ENCODE assay signal across 5 worm cellular contexts in genomic region chrV:18980980-18981529, ce11.
TF ChIP-seq lines count a peak whose summit lies in the region.

TSS of gene mrps-35 (plus strand) at chrV:18981306.
TSS of gene sws-1 (minus strand) at chrV:18981479.

TF ChIP-seq in whole organism, L1 larva, 84 proteins besides CTCF, POLR2A, EP300 and RAD21 (continues in another document):
- TF ChIP-seq egl-13 (tag; optimal IDR thresholded peaks at IDR 0.05; lab: Kevin White, UChicago) (peak; percentile 81), egl-27 (tag; optimal IDR thresholded peaks at IDR 0.05; lab: Kevin White, UChicago) (no peak), tbx-2 (tag; optimal IDR thresholded peaks at IDR 0.05; lab: Kevin White, UChicago) (peak; percentile 92), ztf-4 (tag; optimal IDR thresholded peaks at IDR 0.05; lab: Kevin White, UChicago) (no peak), elt-3 (tag; optimal IDR thresholded peaks at IDR 0.05; lab: Kevin White, UChicago) (peak in 1 of 6 experiments; percentile 24), nhr-237 (tag; optimal IDR thresholded peaks at IDR 0.05; lab: Kevin White, UChicago) (no peak), mab-9 (GFP tag; IDR thresholded peaks at IDR 0.05; lab: Robert Waterston, UW) (peak; percentile 81), pqm-1 (tag; optimal IDR thresholded peaks at IDR 0.05; lab: Kevin White, UChicago) (no peak), ceh-8 (GFP tag; optimal IDR thresholded peaks at IDR 0.05; lab: Kevin White, UChicago) (peak; percentile 76), nhr-71 (tag; optimal IDR thresholded peaks at IDR 0.05; lab: Kevin White, UChicago) (peak; percentile 89), nhr-28 (tag; optimal IDR thresholded peaks at IDR 0.05; lab: Kevin White, UChicago) (no peak), mdl-1 (tag; optimal IDR thresholded peaks at IDR 0.05; lab: Kevin White, UChicago) (no peak), hlh-4 (tag; optimal IDR thresholded peaks at IDR 0.05; lab: Kevin White, UChicago) (peak; percentile 56), sox-4 (tag; optimal IDR thresholded peaks at IDR 0.05; lab: Kevin White, UChicago) (peak; percentile 87), grh-1 (GFP tag; IDR thresholded peaks at IDR 0.05; lab: Robert Waterston, UW) (peak; percentile 69), ztf-11 (tag; optimal IDR thresholded peaks at IDR 0.05; lab: Kevin White, UChicago) (peak in 1 of 2 experiments; percentile 95), jun-1 (tag; optimal IDR thresholded peaks at IDR 0.05; lab: Kevin White, UChicago) (peak; percentile 3), nhr-90 (tag; optimal IDR thresholded peaks at IDR 0.05; lab: Kevin White, UChicago; ENCODE audit: poor library complexity) (peak; percentile 91)

TF ChIP-seq in whole organism, L3 larva, 47 proteins besides CTCF, POLR2A, EP300 and RAD21 (continues in another document):
- TF ChIP-seq elt-2 (tag; optimal IDR thresholded peaks at IDR 0.05; lab: Kevin White, UChicago): peak; percentile 11
- no peak for TF ChIP-seq ZK546.5 (tag; optimal IDR thresholded peaks at IDR 0.05; lab: Kevin White, UChicago)
- no peak for TF ChIP-seq ceh-9 (tag; optimal IDR thresholded peaks at IDR 0.05; lab: Kevin White, UChicago)
- peak; percentile 63 for TF ChIP-seq nfya-1 (tag; optimal IDR thresholded peaks at IDR 0.05; lab: Kevin White, UChicago; ENCODE audit: insufficient read depth)
- no peak for TF ChIP-seq skn-1 (tag; optimal IDR thresholded peaks at IDR 0.05; lab: Kevin White, UChicago)
- no peak for TF ChIP-seq daf-12 (tag; optimal IDR thresholded peaks at IDR 0.05; lab: Kevin White, UChicago)
- no peak for TF ChIP-seq nhr-67 (tag; optimal IDR thresholded peaks at IDR 0.05; lab: Kevin White, UChicago)
- no peak for TF ChIP-seq elt-1 (tag; optimal IDR thresholded peaks at IDR 0.05; lab: Kevin White, UChicago)
- TF ChIP-seq eor-1 (tag; optimal IDR thresholded peaks at IDR 0.05; lab: Kevin White, UChicago): peak in 1 of 2 experiments; percentile 43
- TF ChIP-seq nhr-23 (tag; optimal IDR thresholded peaks at IDR 0.05; lab: Kevin White, UChicago): peak; percentile 76
- peak; percentile 69 for TF ChIP-seq lsy-12 (tag; optimal IDR thresholded peaks at IDR 0.05; lab: Kevin White, UChicago)
- peak; percentile 20 for TF ChIP-seq hmg-11 (tag; optimal IDR thresholded peaks at IDR 0.05; lab: Kevin White, UChicago)
- TF ChIP-seq ztf-11 (tag; optimal IDR thresholded peaks at IDR 0.05; lab: Kevin White, UChicago): no peak
- TF ChIP-seq snpc-4 (tag; optimal IDR thresholded peaks at IDR 0.05; lab: Kevin White, UChicago): peak; percentile 31
- peak; percentile 72 for TF ChIP-seq pha-4 (tag; optimal IDR thresholded peaks at IDR 0.05; lab: Kevin White, UChicago)
- peak; percentile 74 for TF ChIP-seq nhr-43 (tag; optimal IDR thresholded peaks at IDR 0.05; lab: Kevin White, UChicago; ENCODE audit: poor library complexity, severe bottlenecking)
- peak; percentile 3 for TF ChIP-seq lin-39 (tag; optimal IDR thresholded peaks at IDR 0.05; lab: Kevin White, UChicago)
- no peak for TF ChIP-seq ceh-16 (tag; optimal IDR thresholded peaks at IDR 0.05; lab: Kevin White, UChicago)
- no peak for TF ChIP-seq mdl-1 (tag; optimal IDR thresholded peaks at IDR 0.05; lab: Kevin White, UChicago)

TF ChIP-seq in whole organism, early embryonic, 17 proteins besides CTCF, POLR2A, EP300 and RAD21:
- TF ChIP-seq aly-1 (tag; optimal IDR thresholded peaks at IDR 0.05; lab: Kevin White, UChicago) (no peak), B0310.2 (tag; optimal IDR thresholded peaks at IDR 0.05; lab: Kevin White, UChicago) (no peak), ceh-36 (tag; optimal IDR thresholded peaks at IDR 0.05; lab: Kevin White, UChicago) (no peak), sea-1 (GFP tag; conservative IDR thresholded peaks at IDR 0.05; lab: Robert Waterston, UW) (0 out of 2 replicates have a peak, but pooled peaks have one; percentile 26), tra-4 (tag; optimal IDR thresholded peaks at IDR 0.05; lab: Kevin White, UChicago) (no peak), scrt-1 (GFP tag; IDR thresholded peaks at IDR 0.05; lab: Robert Waterston, UW) (no peak), flt-1 (GFP tag; IDR thresholded peaks at IDR 0.05; lab: Robert Waterston, UW) (no peak), tbx-11 (GFP tag; IDR thresholded peaks at IDR 0.05; lab: Robert Waterston, UW) (no peak), ets-7 (tag; optimal IDR thresholded peaks at IDR 0.05; lab: Kevin White, UChicago) (peak; percentile 8), ceh-13 (GFP tag; optimal IDR thresholded peaks at IDR 0.05; lab: Kevin White, UChicago) (no peak), hmg-4 (GFP tag; optimal IDR thresholded peaks at IDR 0.05; lab: Kevin White, UChicago) (no peak), hmbx-1 (tag; optimal IDR thresholded peaks at IDR 0.05; lab: Kevin White, UChicago) (no peak), pes-1 (GFP tag; IDR thresholded peaks at IDR 0.05; lab: Robert Waterston, UW) (peak; percentile 70), hnd-1 (tag; optimal IDR thresholded peaks at IDR 0.05; lab: Kevin White, UChicago) (no peak), F13C5.2 (tag; optimal IDR thresholded peaks at IDR 0.05; lab: Kevin White, UChicago) (no peak), ama-1 (optimal IDR thresholded peaks at IDR 0.05; lab: Kevin White, UChicago) (no peak), tbx-37 (GFP tag; conservative IDR thresholded peaks at IDR 0.05; lab: Robert Waterston, UW) (peak; percentile 87)

TF ChIP-seq in whole organism, midembryonic, 9 proteins besides CTCF, POLR2A, EP300 and RAD21:
- TF ChIP-seq klf-2 (GFP tag; conservative IDR thresholded peaks at IDR 0.05; lab: Robert Waterston, UW): 0 out of 2 replicates have a peak, but pooled peaks have one; percentile 49
- TF ChIP-seq ref-1 (GFP tag; conservative IDR thresholded peaks at IDR 0.05; lab: Robert Waterston, UW): no peak
- no peak for TF ChIP-seq cog-1 (tag; optimal IDR thresholded peaks at IDR 0.05; lab: Kevin White, UChicago)
- TF ChIP-seq ztf-29 (GFP tag; IDR thresholded peaks at IDR 0.05; lab: Robert Waterston, UW): 0 out of 2 replicates have a peak, but pooled peaks have one; percentile 24
- peak; percentile 30; the same call in 1 of the 2 replicates for TF ChIP-seq T22C8.4 (GFP tag; IDR thresholded peaks at IDR 0.05; lab: Robert Waterston, UW)
- TF ChIP-seq ztf-23 (GFP tag; IDR thresholded peaks at IDR 0.05; lab: Robert Waterston, UW): 0 out of 2 replicates have a peak, but pooled peaks have one; percentile 34
- no peak for TF ChIP-seq med-1 (GFP tag; optimal IDR thresholded peaks at IDR 0.05; lab: Kevin White, UChicago; ENCODE audit: insufficient read depth)
- peak; percentile 57; the same call in 1 of the 2 replicates for TF ChIP-seq flt-1 (GFP tag; IDR thresholded peaks at IDR 0.05; lab: Robert Waterston, UW)
- no peak for TF ChIP-seq tab-1 (GFP tag; IDR thresholded peaks at IDR 0.05; lab: Robert Waterston, UW)

TF ChIP-seq in whole organism, young adult, 124 proteins besides CTCF, POLR2A, EP300 and RAD21 (continues in another document):
- peak; percentile 63 for TF ChIP-seq ztf-18 (tag; optimal IDR thresholded peaks at IDR 0.05; lab: Kevin White, UChicago)
- no peak for TF ChIP-seq F37B4.10 (GFP tag; IDR thresholded peaks at IDR 0.05; lab: Robert Waterston, UW)
- TF ChIP-seq attf-5 (GFP tag; optimal IDR thresholded peaks at IDR 0.05; lab: Kevin White, UChicago): no peak
- TF ChIP-seq nhr-120 (GFP tag; IDR thresholded peaks at IDR 0.05; lab: Robert Waterston, UW): no peak
- no peak for TF ChIP-seq B0261.1 (tag; optimal IDR thresholded peaks at IDR 0.05; lab: Kevin White, UChicago)
- no peak for TF ChIP-seq bed-1 (GFP tag; IDR thresholded peaks at IDR 0.05; lab: Robert Waterston, UW)
- no peak for TF ChIP-seq sptf-2 (GFP tag; optimal IDR thresholded peaks at IDR 0.05; lab: Kevin White, UChicago)
- 0 out of 2 replicates have a peak, but pooled peaks have one; percentile 54 for TF ChIP-seq nfyb-1 (GFP tag; IDR thresholded peaks at IDR 0.05; lab: Robert Waterston, UW)
- TF ChIP-seq nhr-27 (tag; optimal IDR thresholded peaks at IDR 0.05; lab: Kevin White, UChicago): no peak
- peak in 1 of 2 experiments; percentile 53 for TF ChIP-seq let-607 (tag; optimal IDR thresholded peaks at IDR 0.05; lab: Kevin White, UChicago)
- TF ChIP-seq Y53G8AR.9 (GFP tag; conservative IDR thresholded peaks at IDR 0.05; lab: Robert Waterston, UW): no peak
- no peak for TF ChIP-seq F55B11.4 (tag; optimal IDR thresholded peaks at IDR 0.05; lab: Kevin White, UChicago; ENCODE audit: borderline replicate concordance, insufficient read depth)
- peak; percentile 45; the same call in 1 of the 2 replicates for TF ChIP-seq attf-3 (GFP tag; conservative IDR thresholded peaks at IDR 0.05; lab: Robert Waterston, UW)
- no peak for TF ChIP-seq fkh-3 (tag; optimal IDR thresholded peaks at IDR 0.05; lab: Kevin White, UChicago)
- TF ChIP-seq lsl-1 (GFP tag; optimal IDR thresholded peaks at IDR 0.05; lab: Kevin White, UChicago): peak; percentile 43
- no peak for TF ChIP-seq nhr-80 (tag; optimal IDR thresholded peaks at IDR 0.05; lab: Kevin White, UChicago)
- TF ChIP-seq B0019.2 (GFP tag; conservative IDR thresholded peaks at IDR 0.05; lab: Robert Waterston, UW): no peak
- TF ChIP-seq aptf-3 (GFP tag; IDR thresholded peaks at IDR 0.05; lab: Robert Waterston, UW): no peak
- TF ChIP-seq F52B5.7 (tag; optimal IDR thresholded peaks at IDR 0.05; lab: Kevin White, UChicago): no peak
- no peak for TF ChIP-seq somi-1 (GFP tag; optimal IDR thresholded peaks at IDR 0.05; lab: Kevin White, UChicago)
- TF ChIP-seq nfya-2 (GFP tag; IDR thresholded peaks at IDR 0.05; lab: Robert Waterston, UW): no peak
- TF ChIP-seq lsy-27 (tag; optimal IDR thresholded peaks at IDR 0.05; lab: Kevin White, UChicago; ENCODE audit: borderline replicate concordance, insufficient read depth): no peak
- peak; percentile 70 for TF ChIP-seq ceh-27 (GFP tag; optimal IDR thresholded peaks at IDR 0.05; lab: Kevin White, UChicago)
- peak; percentile 23 for TF ChIP-seq atf-7 (tag; optimal IDR thresholded peaks at IDR 0.05; lab: Kevin White, UChicago)
- no peak for TF ChIP-seq F49E8.2 (tag; optimal IDR thresholded peaks at IDR 0.05; lab: Kevin White, UChicago; ENCODE audit: insufficient read depth)
- TF ChIP-seq aptf-2 (GFP tag; conservative IDR thresholded peaks at IDR 0.05; lab: Robert Waterston, UW): peak; percentile 57; the same call in 1 of the 2 replicates
- TF ChIP-seq athp-1 (tag; optimal IDR thresholded peaks at IDR 0.05; lab: Kevin White, UChicago): peak; percentile 11
- TF ChIP-seq rpc-1 (optimal IDR thresholded peaks at IDR 0.05; lab: Kevin White, UChicago): no peak
- TF ChIP-seq rpc-1 (tag; optimal IDR thresholded peaks at IDR 0.05; lab: Kevin White, UChicago): no peak
- no peak for TF ChIP-seq T07F8.4 (tag; optimal IDR thresholded peaks at IDR 0.05; lab: Kevin White, UChicago)
- TF ChIP-seq Y53F4B.3 (GFP tag; IDR thresholded peaks at IDR 0.05; lab: Robert Waterston, UW): no peak
- no peak for TF ChIP-seq chd-7 (tag; optimal IDR thresholded peaks at IDR 0.05; lab: Kevin White, UChicago)
- no peak for TF ChIP-seq madf-3 (GFP tag; IDR thresholded peaks at IDR 0.05; lab: Robert Waterston, UW)
- no peak for TF ChIP-seq xnd-1 (tag; optimal IDR thresholded peaks at IDR 0.05; lab: Kevin White, UChicago)
- TF ChIP-seq F57A8.1 (GFP tag; optimal IDR thresholded peaks at IDR 0.05; lab: Kevin White, UChicago): no peak

Comparison
In these comparisons a context has a peak if more than half of its experiments do, and no peak if none do; other contexts are left out.
1. Of the 8 proteins assayed by ChIP-seq in both whole organism, young adult and whole organism, L1 larva: peak only in whole organism, young adult: unc-130; only in whole organism, L1 larva: nhr-90; in both: dpl-1, efl-1, lin-35 and snpc-4; in neither: 2.